Worm (Caenorhabditis elegans): ENCODE measurements around the gene F36G9.13.

The F36G9.13 gene

DNA sequence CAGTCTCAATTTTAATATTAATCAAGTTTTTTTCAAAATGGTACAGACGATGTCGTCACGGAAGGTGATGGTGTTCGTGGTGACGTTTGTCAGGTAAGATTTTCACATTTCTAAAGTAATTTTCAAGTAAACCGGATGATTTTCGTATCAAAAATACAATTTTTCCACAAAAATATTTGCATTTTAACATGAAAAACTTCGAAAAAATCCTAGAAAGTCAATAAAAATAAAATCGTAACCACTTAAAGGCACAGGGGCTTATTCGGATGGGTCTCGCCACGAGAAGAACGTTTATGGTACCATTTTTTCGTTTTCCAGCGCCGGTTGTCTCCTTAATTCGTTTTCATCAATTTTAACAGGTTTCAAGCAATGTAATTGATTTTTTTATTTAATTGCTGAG, 41.2 kb downstream of the F36G9.13 start, which contains the start of gene T10C6.6:
T10C6.6 (plus strand) TSS at position 27 of the 400 bp plus-strand sequence.
- TF ChIP-seq C16A3.4 (tag; optimal IDR thresholded peaks at IDR 0.05) (no peak), efl-1 (optimal IDR thresholded peaks at IDR 0.05) (no peak), efl-1 (GFP tag; optimal IDR thresholded peaks at IDR 0.05 in 1 of 2) (peak in 1 of 2 experiments; percentile 82), elt-2 (tag; optimal IDR thresholded peaks at IDR 0.05) (peak; percentile 27)

DNA sequence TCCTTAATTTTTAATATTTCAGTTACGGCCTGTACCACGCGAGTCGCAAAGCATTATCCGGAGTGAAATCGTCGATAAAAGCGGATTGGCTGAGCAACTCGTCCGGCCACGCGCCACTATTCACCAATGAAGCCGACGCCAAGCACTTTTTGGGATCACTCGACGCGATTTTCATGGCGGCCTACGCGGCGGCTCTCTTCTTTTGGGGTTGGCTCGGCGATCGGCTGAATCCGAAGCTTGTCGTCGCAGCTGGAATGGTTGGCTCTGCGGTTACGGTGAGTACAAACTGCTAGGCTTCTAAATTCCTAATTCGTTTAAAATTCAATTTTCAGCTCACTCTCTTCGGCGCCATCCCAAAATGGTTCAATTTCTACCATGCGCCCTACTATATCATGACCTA, 41.8 kb downstream of the F36G9.13 start:
- no peak for TF ChIP-seq pqm-1 (tag; optimal IDR thresholded peaks at IDR 0.05)

DNA sequence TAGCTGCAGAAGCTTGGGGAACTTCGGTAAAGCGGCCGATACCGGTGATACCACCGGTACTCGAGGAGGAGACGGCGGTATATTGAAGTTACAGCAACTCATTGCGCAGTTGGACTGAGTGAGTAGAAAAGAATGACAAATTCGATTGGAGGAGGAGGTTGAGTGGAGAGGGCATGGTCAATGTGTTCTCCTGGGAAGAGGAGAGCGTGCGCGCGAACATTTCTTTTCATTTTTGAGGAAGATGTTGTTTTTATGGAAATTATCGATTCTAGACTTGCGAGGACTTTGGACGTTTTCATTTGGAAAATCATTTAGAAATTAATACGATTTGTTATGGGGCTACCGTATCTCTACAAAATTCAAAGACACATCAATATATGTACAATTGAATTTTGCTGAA, 46.1 kb downstream of the F36G9.13 start:
- TF ChIP-seq efl-1 (optimal IDR thresholded peaks at IDR 0.05) (no peak), efl-1 (GFP tag; optimal IDR thresholded peaks at IDR 0.05 in 1 of 2) (peak in 1 of 2 experiments; percentile 46), sptf-1 (tag; optimal IDR thresholded peaks at IDR 0.05) (no peak)

DNA sequence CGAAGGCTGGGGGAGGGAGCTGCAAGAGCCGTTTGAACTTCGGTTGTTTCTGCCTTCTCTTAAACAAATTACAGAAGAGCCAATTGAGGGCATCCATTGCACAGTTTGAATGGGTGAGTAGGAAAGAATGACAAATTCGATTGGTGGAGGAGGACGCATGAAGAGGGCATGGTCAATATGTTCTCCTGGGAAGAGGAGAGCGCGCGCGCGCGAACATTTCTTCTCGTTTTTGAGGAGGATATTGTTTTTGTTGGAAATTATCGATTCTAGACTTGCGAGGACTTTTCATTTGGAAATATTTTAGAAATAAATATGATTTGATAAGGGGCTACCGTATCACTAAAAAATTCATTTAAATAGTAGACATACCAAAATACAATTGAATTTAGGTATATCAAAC, 48.5 kb downstream of the F36G9.13 start, which contains the start of gene T10C6.7:
T10C6.7 (minus strand) TSS at position 143 of the 400 bp plus-strand sequence.
- TF ChIP-seq jun-1 (tag; optimal IDR thresholded peaks at IDR 0.05), result no peak
- TF ChIP-seq hpl-2 (GFP tag; optimal IDR thresholded peaks at IDR 0.05), result no peak
- TF ChIP-seq dpl-1 (GFP tag; optimal IDR thresholded peaks at IDR 0.05), result no peak
- no peak for TF ChIP-seq nhr-12 (tag; optimal IDR thresholded peaks at IDR 0.05)
- TF ChIP-seq mdl-1 (tag; optimal IDR thresholded peaks at IDR 0.05), result no peak
- TF ChIP-seq mep-1 (tag; optimal IDR thresholded peaks at IDR 0.05), result no peak
- no peak for TF ChIP-seq elt-3 (tag; optimal IDR thresholded peaks at IDR 0.05)

DNA sequence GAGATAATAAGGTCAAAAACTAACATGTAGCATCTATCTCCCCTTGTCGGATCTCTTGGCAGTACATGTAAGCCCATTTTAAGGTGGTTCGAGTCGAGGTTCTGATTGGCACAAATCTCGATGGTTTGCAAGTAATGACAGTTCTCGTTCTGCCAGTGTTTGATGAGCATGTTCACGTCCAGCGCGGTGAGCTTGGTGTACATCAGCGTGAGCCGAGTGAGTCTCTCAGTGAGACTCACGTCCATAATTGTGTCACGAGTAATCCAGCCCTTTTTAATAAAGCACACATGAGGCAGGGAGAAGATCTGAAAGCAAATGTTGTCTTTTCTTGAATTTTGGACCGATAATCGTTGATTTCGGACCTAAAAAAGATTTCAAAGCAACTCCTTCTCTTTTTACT, 49.7 kb downstream of the F36G9.13 start, which contains the start of gene T10C6.16:
T10C6.16 (minus strand) TSS at position 245 of the 400 bp plus-strand sequence.
- TF ChIP-seq jun-1 (tag; optimal IDR thresholded peaks at IDR 0.05) (no peak), nhr-85 (tag) (peak; percentile 18), skn-1 (tag; optimal IDR thresholded peaks at IDR 0.05) (no peak), pag-3 (tag; optimal IDR thresholded peaks at IDR 0.05; ENCODE audit: borderline replicate concordance, insufficient read depth) (no peak)

DNA sequence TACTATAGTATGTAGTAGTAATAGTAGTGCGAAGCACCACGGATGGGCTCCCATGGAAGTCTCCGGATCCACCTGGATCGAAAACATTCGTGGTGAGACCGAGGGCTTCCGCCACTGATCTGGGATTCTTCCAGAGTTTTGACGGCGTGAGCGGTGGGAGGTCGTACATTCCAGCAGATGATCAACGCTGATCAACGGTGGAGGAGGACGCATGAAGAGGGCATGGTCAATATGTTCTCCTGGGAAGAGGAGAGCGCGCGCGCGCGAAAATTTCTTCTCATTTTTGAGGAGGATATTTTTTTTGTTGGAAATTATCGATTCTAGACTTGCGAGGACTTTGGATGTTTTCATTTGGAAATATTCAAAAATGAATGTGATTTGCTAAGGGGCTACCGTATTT, 50.4 kb downstream of the F36G9.13 start:
- no peak for TF ChIP-seq tbx-2 (tag; optimal IDR thresholded peaks at IDR 0.05)
- TF ChIP-seq ets-5 (GFP tag; IDR thresholded peaks at IDR 0.05), result no peak
- no peak for TF ChIP-seq pax-3 (tag; optimal IDR thresholded peaks at IDR 0.05)
- no peak for TF ChIP-seq sup-37 (GFP tag; optimal IDR thresholded peaks at IDR 0.05)
- TF ChIP-seq mab-9 (GFP tag; IDR thresholded peaks at IDR 0.05), result no peak
- no peak for TF ChIP-seq nhr-11 (tag; optimal IDR thresholded peaks at IDR 0.05)
- TF ChIP-seq F16B12.6 (tag; optimal IDR thresholded peaks at IDR 0.05), result no peak
- TF ChIP-seq lin-14 (GFP tag; optimal IDR thresholded peaks at IDR 0.05), result no peak
- TF ChIP-seq dpl-1 (GFP tag; optimal IDR thresholded peaks at IDR 0.05), result no peak
- TF ChIP-seq aly-2 (tag; optimal IDR thresholded peaks at IDR 0.05), result no peak
- no peak for TF ChIP-seq nhr-12 (tag; optimal IDR thresholded peaks at IDR 0.05)
- no peak for TF ChIP-seq alr-1 (tag; optimal IDR thresholded peaks at IDR 0.05; ENCODE audit: borderline replicate concordance)
- no peak for TF ChIP-seq tlp-1 (tag; optimal IDR thresholded peaks at IDR 0.05)
- no peak for TF ChIP-seq pqm-1 (tag; optimal IDR thresholded peaks at IDR 0.05)
- TF ChIP-seq snpc-4 (tag; optimal IDR thresholded peaks at IDR 0.05), result no peak
- no peak for TF ChIP-seq ceh-63 (GFP tag; optimal IDR thresholded peaks at IDR 0.05)
- no peak for TF ChIP-seq ceh-88 (GFP tag; IDR thresholded peaks at IDR 0.05)
- no peak for TF ChIP-seq lin-35 (GFP tag; optimal IDR thresholded peaks at IDR 0.05)
- TF ChIP-seq fkh-10 (GFP tag; optimal IDR thresholded peaks at IDR 0.05), result no peak

All from whole organism, L1 larva.